Fruit fly (Drosophila melanogaster): ENCODE measurements around the gene hyx.

dm6 chr3R:9029411-9029810, 9.1 kb upstream of the hyx start:
- TF ChIP-seq D1 (tag; optimal IDR thresholded peaks at IDR 0.05) (no peak), CG17806 (tag; optimal IDR thresholded peaks at IDR 0.05) (no peak), CG32121 (GFP tag; IDR thresholded peaks at IDR 0.05) (no peak), Pif1B (GFP tag; optimal IDR thresholded peaks at IDR 0.05) (no peak), Pif1A (GFP tag; optimal IDR thresholded peaks at IDR 0.05) (no peak), EcR (GFP tag; optimal IDR thresholded peaks at IDR 0.05) (peak; percentile 29), CG4496 (GFP tag; IDR thresholded peaks at IDR 0.05) (no peak), CG34367 (tag; optimal IDR thresholded peaks at IDR 0.05) (no peak)

Measured in whole organism, pupa.